Worm (Caenorhabditis elegans) whole organism, L1 larva: ENCODE data around the gene F17A9.5.

ENCODE experiments used
- ceh-63 ChIP-seq: fragments of 200-800 bp; sonication (Bioruptor generic); optimal IDR thresholded peaks from 2 replicates; lab custom pipeline; 2018; ENCODE audit warnings: mild to moderate bottlenecking, missing genetic modification characterization, missing compliant biosample characterization
- elt-3 ChIP-seq, 6 experiments: fragments of 150-350 bp in 1 of 6; sonication (generic microtip); optimal IDR thresholded peaks; 2 replicates each; lab custom pipeline; 2017 to 2018; ENCODE audit warnings: missing biosample characterization in 6 of 6, missing genetic modification characterization in 6 of 6, inconsistent platforms in 1 of 6
- lin-15B ChIP-seq: fragments of 150-350 bp; sonication (generic microtip); optimal IDR thresholded peaks from 3 replicates; lab custom pipeline; 2014; ENCODE audit warnings: missing biosample characterization, missing genetic modification characterization
- mep-1 ChIP-seq: fragments of 150-350 bp; optimal IDR thresholded peaks from 2 replicates; lab custom pipeline; 2014; ENCODE audit warnings: missing biosample characterization, missing genetic modification characterization
- nhr-28 ChIP-seq: fragments of 150-350 bp; optimal IDR thresholded peaks from 2 replicates; lab custom pipeline; 2014; ENCODE audit warnings: missing biosample characterization, missing genetic modification characterization
- nhr-76 ChIP-seq: sonication (generic microtip); optimal IDR thresholded peaks from 2 replicates; lab custom pipeline; 2017; ENCODE audit warnings: missing biosample characterization, missing genetic modification characterization
- nhr-90 ChIP-seq: sonication (generic microtip); optimal IDR thresholded peaks from 2 replicates; lab custom pipeline; 2016; ENCODE audit warnings: mild to moderate bottlenecking, missing genetic modification characterization, missing compliant biosample characterization; ENCODE audit not compliant: poor library complexity
- skn-1 ChIP-seq: fragments of 150-350 bp; optimal IDR thresholded peaks from 2 replicates; lab custom pipeline; 2014; ENCODE audit warnings: missing biosample characterization, missing genetic modification characterization
- snpc-4 ChIP-seq: fragments of 150-350 bp; optimal IDR thresholded peaks from 2 replicates; lab custom pipeline; 2014; ENCODE audit warnings: missing biosample characterization, missing genetic modification characterization

DNA sequence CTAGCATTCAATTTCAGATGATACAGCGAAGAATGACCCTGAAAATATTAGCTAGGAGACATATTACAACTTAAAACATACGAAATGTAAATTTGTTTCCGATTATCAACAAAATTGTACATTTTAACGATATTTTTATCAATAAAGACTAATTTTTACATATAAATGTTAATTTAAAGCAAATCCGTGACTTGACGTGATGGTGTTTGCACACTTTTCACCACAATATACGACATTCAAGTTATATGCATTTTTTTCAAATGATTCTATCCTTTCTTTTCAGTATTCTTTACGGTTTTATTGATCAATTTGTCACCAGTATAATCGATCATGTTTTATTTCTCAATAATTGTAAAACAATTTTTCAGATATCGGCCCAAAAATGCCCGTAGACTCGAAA is 17.0 kb downstream of the F17A9.5 start, which contains the start of gene Y38A10A.7:
- TF ChIP-seq nhr-28 (tag; lab: Kevin White, UChicago) (no peak), lin-15B (tag; lab: Kevin White, UChicago) (no peak), elt-3 (tag; optimal IDR thresholded peaks at IDR 0.05; lab: Kevin White, UChicago) (no peak), snpc-4 (tag; lab: Kevin White, UChicago) (no peak), skn-1 (no peak), mep-1 (tag; lab: Kevin White, UChicago) (peak; percentile 67), nhr-90 (tag; lab: Kevin White, UChicago) (no peak), ceh-63 (GFP tag; lab: Kevin White, UChicago) (no peak), nhr-76 (tag; lab: Kevin White, UChicago) (no peak)
